Worm (Caenorhabditis elegans) whole organism, midembryonic: ENCODE measurements around the gene R01H2.1.

Experiments
- T22C8.4 ChIP-seq: fragments of 200-800 bp; sonication (Bioruptor generic); IDR thresholded peaks from 2 replicates; pipeline ENCODE4 v1.3.6; 2022; ENCODE audit warnings: missing genetic modification characterization, missing compliant biosample characterization
- cog-1 ChIP-seq: sonication (generic microtip); optimal IDR thresholded peaks from 2 replicates; lab custom pipeline; 2016; ENCODE audit warnings: missing genetic modification characterization, missing compliant biosample characterization
- flt-1 ChIP-seq: fragments of 200-800 bp; sonication (Bioruptor generic); IDR thresholded peaks from 2 replicates; pipeline ENCODE4 v1.3.6; 2022; ENCODE audit warnings: missing genetic modification characterization, missing compliant biosample characterization
- klf-2 ChIP-seq: fragments of 200-800 bp; sonication (Bioruptor generic); conservative IDR thresholded peaks from 2 replicates; pipeline ENCODE4 v1.3.6; 2022; ENCODE audit warnings: missing genetic modification reagents, missing genetic modification characterization, missing compliant biosample characterization
- med-1 ChIP-seq: sonication (generic microtip); optimal IDR thresholded peaks from 2 replicates; lab custom pipeline; 2017; ENCODE audit warnings: missing genetic modification characterization, mild to moderate bottlenecking, missing compliant biosample characterization, antibody characterized with exemption, missing genetic modification reagents; ENCODE audit not compliant: insufficient read depth
- ref-1 ChIP-seq: fragments of 200-800 bp; sonication (Bioruptor generic); conservative IDR thresholded peaks from 2 replicates; pipeline ENCODE4 v1.3.6; 2022; ENCODE audit warnings: missing genetic modification reagents, missing genetic modification characterization, missing compliant biosample characterization
- tab-1 ChIP-seq: fragments of 200-800 bp; sonication (Bioruptor generic); IDR thresholded peaks from 2 replicates; pipeline ENCODE4 v1.3.6; 2022; ENCODE audit warnings: missing genetic modification characterization, missing compliant biosample characterization
- ztf-23 ChIP-seq: fragments of 200-800 bp; sonication (Bioruptor generic); IDR thresholded peaks from 2 replicates; pipeline ENCODE4 v1.3.6; 2022; ENCODE audit warnings: missing genetic modification reagents, missing genetic modification characterization, missing compliant biosample characterization
- ztf-29 ChIP-seq: fragments of 200-800 bp; sonication (Bioruptor generic); IDR thresholded peaks from 2 replicates; pipeline ENCODE4 v1.3.6; 2022; ENCODE audit warnings: missing genetic modification reagents, missing genetic modification characterization, missing compliant biosample characterization

The R01H2.1 gene

DNA sequence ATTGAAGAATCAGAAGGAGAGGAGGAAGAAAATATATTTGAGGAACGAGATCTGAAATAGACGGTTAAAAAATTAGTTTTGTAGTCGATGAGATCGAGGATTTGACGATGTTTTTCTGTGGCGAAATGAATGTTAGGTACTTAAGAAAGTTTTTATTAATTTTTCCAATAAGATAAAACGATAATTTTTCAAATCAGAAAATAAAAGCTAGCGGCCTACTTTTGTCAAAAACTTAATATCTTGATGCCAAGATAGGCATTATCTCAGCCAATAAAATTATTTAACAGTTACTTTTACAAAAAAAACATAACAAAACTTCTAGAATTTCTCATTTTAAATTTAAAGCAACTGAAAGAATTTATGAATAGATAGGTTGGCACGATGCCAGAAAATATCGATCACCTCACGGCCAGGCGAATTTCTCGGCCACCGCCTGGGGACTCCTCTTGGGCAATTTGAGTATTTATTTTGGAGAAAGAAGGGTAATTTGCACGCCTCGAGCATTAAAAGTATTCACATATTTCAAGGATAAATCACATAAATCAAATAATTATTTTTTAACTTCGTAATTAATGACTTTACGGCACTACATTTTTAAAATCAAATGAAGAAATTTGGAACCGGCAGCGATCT, 25.1 kb downstream of the R01H2.1 start, which contains the start of gene fubl-2:
fubl-2 (minus strand) TSS at position 51 of the 633 bp plus-strand sequence.
- 0 out of 2 replicates have a peak, but pooled peaks have one; percentile 27 for TF ChIP-seq ztf-23 (GFP tag; lab: Robert Waterston, UW)
- no peak for TF ChIP-seq cog-1

DNA sequence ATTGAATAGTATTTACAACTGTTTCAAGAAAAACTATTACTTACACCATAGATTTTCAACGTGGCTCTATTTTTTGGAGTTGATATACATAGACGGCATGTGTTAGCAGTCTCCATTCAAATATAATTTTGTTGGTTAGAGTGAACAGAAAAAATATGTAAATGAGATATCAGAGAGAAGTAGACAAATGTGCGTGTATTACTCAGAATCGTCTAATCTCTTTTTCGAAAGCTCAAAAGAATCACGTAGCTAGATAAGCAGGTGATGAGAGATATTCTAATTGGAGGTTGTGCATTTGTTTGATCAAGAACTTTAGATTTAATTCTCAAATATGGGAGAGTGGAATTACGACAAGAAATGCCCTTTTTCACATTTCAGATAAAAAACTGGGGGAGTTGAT, 27.9 kb downstream of the R01H2.1 start, which contains the start of gene ZK418.10:
ZK418.10 (minus strand) TSS at position 148 of the 400 bp plus-strand sequence.
- no peak for TF ChIP-seq cog-1

DNA sequence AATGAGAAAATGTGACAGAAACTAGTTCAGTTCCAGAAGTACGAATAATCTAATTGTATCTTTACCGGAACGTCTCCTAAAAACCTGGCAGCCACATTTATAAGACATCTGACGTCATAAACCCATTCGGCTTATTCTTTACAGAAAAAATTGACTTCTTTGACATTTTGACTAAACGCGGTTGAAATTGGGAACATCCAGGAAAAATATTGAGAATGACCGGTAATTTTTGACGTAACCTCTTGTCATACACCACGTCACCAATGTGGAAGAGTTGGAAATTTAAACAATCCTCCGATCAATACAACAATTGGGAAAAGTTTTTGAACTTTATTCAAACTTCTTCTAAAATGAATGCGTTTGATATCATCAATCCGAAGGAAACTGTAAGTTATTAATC, 28.4 kb downstream of the R01H2.1 start, which contains the start of gene ZK418.2:
ZK418.2 (plus strand) TSS at position 301 of the 400 bp plus-strand sequence.
- no peak for TF ChIP-seq tab-1 (GFP tag; lab: Robert Waterston, UW)
- TF ChIP-seq flt-1: no peak
- TF ChIP-seq klf-2 (GFP tag; lab: Robert Waterston, UW): no peak
- no peak for TF ChIP-seq ref-1 (GFP tag; lab: Robert Waterston, UW)
- TF ChIP-seq cog-1: no peak
- no peak for TF ChIP-seq ztf-23 (GFP tag; lab: Robert Waterston, UW)
- no peak for TF ChIP-seq ztf-29
- no peak for TF ChIP-seq med-1 (GFP tag; lab: Kevin White, UChicago)
- no peak for TF ChIP-seq T22C8.4 (GFP tag; lab: Robert Waterston, UW)

ce11 chrIII:7095156-7095555, 32.5 kb downstream of the R01H2.1 start, which contains the start of gene nhr-9:
TSS of gene nhr-9 (plus strand) at chrIII:7095462.
- TF ChIP-seq klf-2 (GFP tag; lab: Robert Waterston, UW): no peak

DNA sequence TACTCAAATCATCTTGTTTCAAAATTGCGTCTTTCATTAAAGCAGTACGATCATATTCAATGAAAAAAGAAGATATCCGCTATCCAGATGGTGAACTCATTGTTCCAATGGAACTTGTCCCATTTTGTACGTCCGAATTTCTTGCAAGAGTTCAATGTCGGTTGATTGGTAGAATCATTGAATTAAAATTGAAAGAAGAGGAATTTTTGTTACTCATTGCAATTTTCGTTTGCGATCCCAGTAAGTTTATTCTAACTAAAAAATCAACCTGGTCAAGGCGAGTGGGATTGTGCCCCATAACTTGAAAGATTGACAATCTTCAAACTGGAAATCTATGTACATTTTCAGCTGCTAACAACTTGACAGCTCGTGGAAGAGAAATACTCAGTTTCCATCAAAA, 33.8 kb downstream of the R01H2.1 start:
- no peak for TF ChIP-seq klf-2 (GFP tag; lab: Robert Waterston, UW)
- TF ChIP-seq T22C8.4 (GFP tag; lab: Robert Waterston, UW): no peak
- TF ChIP-seq med-1 (GFP tag; lab: Kevin White, UChicago): no peak
- no peak for TF ChIP-seq cog-1
- no peak for TF ChIP-seq flt-1
- no peak for TF ChIP-seq ref-1 (GFP tag; lab: Robert Waterston, UW)
- no peak for TF ChIP-seq ztf-23 (GFP tag; lab: Robert Waterston, UW)
- no peak for TF ChIP-seq tab-1 (GFP tag; lab: Robert Waterston, UW)
- TF ChIP-seq ztf-29: no peak

- no peak for TF ChIP-seq ref-1 (GFP tag; lab: Robert Waterston, UW)
- no peak for TF ChIP-seq med-1 (GFP tag; lab: Kevin White, UChicago)
- no peak for TF ChIP-seq flt-1
Observed at ce11 chrIII:7100001-7100400, 37.3 kb downstream of the R01H2.1 start, which contains the start of gene ZK418.11. TSS of gene ZK418.11 (plus strand) at chrIII:7100289.

DNA sequence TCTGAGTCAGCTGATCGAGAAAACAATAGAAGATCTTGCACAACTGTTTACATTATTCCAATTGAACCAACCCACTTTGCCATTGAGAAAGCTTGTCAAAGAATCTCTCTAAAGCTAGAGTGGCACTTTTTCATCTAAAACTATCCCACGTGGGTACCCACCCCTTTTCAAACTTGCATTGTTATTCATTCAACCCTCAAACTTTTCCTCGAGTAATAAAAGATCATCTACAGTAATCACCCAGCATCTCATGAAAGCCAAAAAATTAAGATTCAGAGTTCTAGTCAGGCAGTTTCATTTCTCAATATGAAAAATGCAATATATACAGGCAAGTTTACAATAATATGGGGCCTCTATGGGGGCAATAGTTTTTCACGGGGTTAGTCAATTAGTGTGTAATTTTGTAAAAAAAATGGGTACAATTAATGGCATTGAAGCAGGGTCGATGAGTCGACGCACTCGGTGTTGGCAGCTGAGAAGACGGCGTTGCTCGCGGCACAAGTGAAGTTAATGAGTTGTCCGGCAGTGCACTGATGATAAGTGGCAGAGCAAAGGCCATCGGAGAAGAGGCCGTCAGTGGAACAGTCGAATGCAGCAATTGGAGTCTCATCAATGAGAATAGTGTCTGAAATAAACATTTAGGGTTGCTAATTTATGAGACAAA, 39.3 kb downstream of the R01H2.1 start:
- TF ChIP-seq T22C8.4 (GFP tag; lab: Robert Waterston, UW) (no peak), ztf-29 (no peak), med-1 (GFP tag; lab: Kevin White, UChicago) (no peak), flt-1 (no peak), klf-2 (GFP tag; lab: Robert Waterston, UW) (no peak), tab-1 (GFP tag; lab: Robert Waterston, UW) (no peak), cog-1 (no peak), ref-1 (GFP tag; lab: Robert Waterston, UW) (no peak), ztf-23 (GFP tag; lab: Robert Waterston, UW) (no peak)

DNA sequence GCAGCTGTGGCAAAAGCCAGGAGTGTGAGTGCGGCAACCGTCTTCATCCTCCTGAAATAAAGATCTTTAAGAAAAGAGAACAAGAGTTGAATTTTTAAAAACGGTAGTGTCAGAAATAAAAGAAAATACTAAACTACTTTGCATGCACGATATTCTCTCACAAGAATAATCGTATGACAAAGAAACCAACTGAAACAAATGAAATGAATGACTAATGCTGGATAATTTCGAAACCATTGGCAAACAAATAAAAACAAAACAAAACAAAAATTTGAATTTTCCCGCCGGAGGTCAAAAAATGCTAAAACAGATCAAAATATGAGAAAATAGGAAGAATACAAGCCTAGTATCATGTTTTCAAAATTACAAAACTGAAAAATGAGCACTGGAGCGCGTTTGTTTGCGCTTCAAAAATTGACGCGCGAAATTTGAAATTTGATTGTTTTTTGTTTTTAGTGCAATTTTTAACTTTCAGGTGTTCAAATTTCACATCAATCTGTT, 41.3 kb downstream of the R01H2.1 start, which contains the start of gene cpg-2:
cpg-2 (minus strand) TSS at position 51 of the 501 bp plus-strand sequence.
- TF ChIP-seq med-1 (GFP tag; lab: Kevin White, UChicago) (no peak), tab-1 (GFP tag; lab: Robert Waterston, UW) (no peak), ztf-29 (no peak)

- no peak for TF ChIP-seq flt-1
- no peak for TF ChIP-seq T22C8.4 (GFP tag; lab: Robert Waterston, UW)
- TF ChIP-seq ztf-23 (GFP tag; lab: Robert Waterston, UW): no peak
- no peak for TF ChIP-seq cog-1
- no peak for TF ChIP-seq ztf-29
- TF ChIP-seq klf-2 (GFP tag; lab: Robert Waterston, UW): no peak
- TF ChIP-seq tab-1 (GFP tag; lab: Robert Waterston, UW): no peak
- TF ChIP-seq ref-1 (GFP tag; lab: Robert Waterston, UW): no peak
- no peak for TF ChIP-seq med-1 (GFP tag; lab: Kevin White, UChicago)
Observed at ce11 chrIII:7106854-7107253, 44.2 kb downstream of the R01H2.1 start.

ce11 chrIII:7107965-7108364, 45.3 kb downstream of the R01H2.1 start, which contains the start of gene odd-1:
TSS of gene odd-1 (plus strand) at chrIII:7108313.
- no peak for TF ChIP-seq cog-1
- no peak for TF ChIP-seq ztf-29
- no peak for TF ChIP-seq klf-2 (GFP tag; lab: Robert Waterston, UW)
- no peak for TF ChIP-seq ref-1 (GFP tag; lab: Robert Waterston, UW)
- TF ChIP-seq med-1 (GFP tag; lab: Kevin White, UChicago): no peak
- no peak for TF ChIP-seq flt-1
- no peak for TF ChIP-seq T22C8.4 (GFP tag; lab: Robert Waterston, UW)
